Fruit fly (Drosophila melanogaster) S2 (cell line): ENCODE data around the gene Fur1.

Experiments
- CG8478 ChIP-seq: fragments of >200 bp; optimal IDR thresholded peaks from 2 replicates; lab custom pipeline; 2018
- CTCF ChIP-seq, 2 experiments: fragments of >200 bp; optimal IDR thresholded peaks; 2 replicates each; lab custom pipeline; 2018

- TF ChIP-seq CTCF (optimal IDR thresholded peaks at IDR 0.05; lab: Kevin White, UChicago) (no peak), CG8478 (lab: Kevin White, UChicago) (no peak)
These were observed 151.2 kb downstream of the Fur1 start for dm6 chr3R:25321681-25322080.
